Fruit fly (Drosophila melanogaster) whole organism, embryonic: ENCODE data around the gene Targ1.

Experiments
- Abd-B ChIP-seq: fragments of 200-800 bp; sonication (Bioruptor generic); optimal IDR thresholded peaks from 2 replicates; lab custom pipeline; 2018; ENCODE audit warnings: missing biosample characterization, mild to moderate bottlenecking, missing genetic modification characterization, moderate library complexity
- B-H1 ChIP-seq: fragments of 200-800 bp; sonication (Bioruptor generic); IDR thresholded peaks from 3 replicates; pipeline ENCODE4 v1.3.6; 2022; ENCODE audit warnings: missing biosample characterization, missing genetic modification characterization
- C15 ChIP-seq: fragments of 200-800 bp; sonication (Bioruptor generic); IDR thresholded peaks from 3 replicates; pipeline ENCODE4 v1.3.6; 2022; ENCODE audit warnings: missing biosample characterization, missing genetic modification characterization
- CG10267 ChIP-seq: fragments of 200-800 bp; sonication (Bioruptor generic); optimal IDR thresholded peaks from 2 replicates; lab custom pipeline; 2018; ENCODE audit warnings: missing biosample characterization, mild to moderate bottlenecking, missing genetic modification characterization, moderate library complexity
- CG10274 ChIP-seq: fragments of 200-800 bp; sonication (Bioruptor generic); optimal IDR thresholded peaks from 3 replicates; lab custom pipeline; 2017; ENCODE audit warnings: missing biosample characterization, mild to moderate bottlenecking, missing genetic modification characterization
- CG10321 ChIP-seq: fragments of 200-800 bp; sonication (Bioruptor generic); IDR thresholded peaks from 2 replicates; pipeline ENCODE4 v1.3.6; 2022; ENCODE audit warnings: missing biosample characterization, missing genetic modification characterization
- CG10979 ChIP-seq: fragments of 200-800 bp; sonication (Bioruptor generic); optimal IDR thresholded peaks from 2 replicates; lab custom pipeline; 2018; ENCODE audit warnings: missing biosample characterization, mild to moderate bottlenecking, missing genetic modification characterization, moderate library complexity
- CG11504 ChIP-seq: fragments of 200-800 bp; sonication (Bioruptor generic); optimal IDR thresholded peaks from 3 replicates; lab custom pipeline; 2019; ENCODE audit warnings: missing biosample characterization, mild to moderate bottlenecking, missing genetic modification characterization, moderate library complexity
- CG12391 ChIP-seq: fragments of 200-800 bp; sonication (Bioruptor generic); optimal IDR thresholded peaks from 3 replicates; lab custom pipeline; 2018; ENCODE audit warnings: missing biosample characterization, mild to moderate bottlenecking, missing genetic modification characterization, moderate library complexity
- CG12942 ChIP-seq: fragments of 200-800 bp; sonication (Bioruptor generic); optimal IDR thresholded peaks from 3 replicates; lab custom pipeline; 2016; ENCODE audit warnings: missing biosample characterization, missing genetic modification characterization
- CG15601 ChIP-seq: fragments of 200-800 bp; sonication (Bioruptor generic); optimal IDR thresholded peaks from 3 replicates; lab custom pipeline; 2019; ENCODE audit warnings: missing biosample characterization, mild to moderate bottlenecking, missing genetic modification characterization, moderate library complexity
- CG17802 ChIP-seq: fragments of 200-800 bp; sonication (Bioruptor generic); optimal IDR thresholded peaks from 2 replicates; lab custom pipeline; 2018; ENCODE audit warnings: missing biosample characterization, mild to moderate bottlenecking, missing genetic modification characterization, moderate library complexity
- CG18599 ChIP-seq: fragments of 200-800 bp; sonication (Bioruptor generic); optimal IDR thresholded peaks from 3 replicates; lab custom pipeline; 2017; ENCODE audit warnings: missing biosample characterization, missing genetic modification characterization, mild to moderate bottlenecking, moderate library complexity, missing genetic modification reagents
- CG2120 ChIP-seq: fragments of 200-800 bp; sonication (Bioruptor generic); optimal IDR thresholded peaks from 3 replicates; lab custom pipeline; 2016; ENCODE audit warnings: missing biosample characterization, missing genetic modification characterization
- CG2889 ChIP-seq: fragments of 200-800 bp; sonication (Bioruptor generic); IDR thresholded peaks from 3 replicates; pipeline ENCODE4 v1.3.6; 2022; ENCODE audit warnings: missing biosample characterization, missing genetic modification characterization
- CG31365 ChIP-seq: fragments of 200-800 bp; sonication (Bioruptor generic); optimal IDR thresholded peaks from 2 replicates; lab custom pipeline; 2018; ENCODE audit warnings: missing biosample characterization, mild to moderate bottlenecking, missing genetic modification characterization
- CG31441 ChIP-seq: fragments of 200-800 bp; sonication (Bioruptor generic); IDR thresholded peaks from 2 replicates; pipeline ENCODE4 v1.3.6; 2022; ENCODE audit warnings: missing biosample characterization, missing genetic modification characterization
- CG3281 ChIP-seq: fragments of 200-800 bp; sonication (Bioruptor generic); optimal IDR thresholded peaks from 3 replicates; lab custom pipeline; 2017; ENCODE audit warnings: missing biosample characterization, mild to moderate bottlenecking, missing genetic modification characterization
- CG5180 ChIP-seq: fragments of 200-800 bp; sonication (Bioruptor generic); optimal IDR thresholded peaks from 3 replicates; lab custom pipeline; 2017; ENCODE audit warnings: missing biosample characterization, missing genetic modification characterization, mild to moderate bottlenecking, moderate library complexity, missing genetic modification reagents
- CG5953 ChIP-seq: fragments of 200-800 bp; sonication (Bioruptor generic); IDR thresholded peaks from 2 replicates; pipeline ENCODE4 v1.3.6; 2022; ENCODE audit warnings: missing biosample characterization, missing genetic modification characterization
- CG6254 ChIP-seq: fragments of 200-800 bp; sonication (Bioruptor generic); optimal IDR thresholded peaks from 3 replicates; lab custom pipeline; 2017; ENCODE audit warnings: mild to moderate bottlenecking, missing biosample characterization, missing genetic modification reagents, missing genetic modification characterization
- CG8281 ChIP-seq: fragments of 200-800 bp; sonication (Bioruptor generic); optimal IDR thresholded peaks from 2 replicates; lab custom pipeline; 2018; ENCODE audit warnings: missing biosample characterization, mild to moderate bottlenecking, missing genetic modification characterization, moderate library complexity
- CTCF ChIP-seq: fragments of 200-800 bp; sonication (Bioruptor generic); optimal IDR thresholded peaks from 2 replicates; lab custom pipeline; 2017; ENCODE audit warnings: missing biosample characterization, mild to moderate bottlenecking, missing genetic modification characterization, moderate library complexity
- CrebB ChIP-seq: fragments of 200-800 bp; sonication (Bioruptor generic); optimal IDR thresholded peaks from 3 replicates; lab custom pipeline; 2018; ENCODE audit warnings: missing biosample characterization, mild to moderate bottlenecking, missing genetic modification characterization
- Dad ChIP-seq: fragments of 200-800 bp; sonication (Bioruptor generic); optimal IDR thresholded peaks from 3 replicates; lab custom pipeline; 2016; ENCODE audit warnings: missing biosample characterization, missing genetic modification characterization
- Deaf1 ChIP-seq: fragments of 200-800 bp; optimal IDR thresholded peaks from 3 replicates; lab custom pipeline; 2019; ENCODE audit warnings: missing biosample characterization, mild to moderate bottlenecking, missing genetic modification characterization, moderate library complexity
- MESR4 ChIP-seq: fragments of 200-800 bp; sonication (Bioruptor generic); optimal IDR thresholded peaks from 2 replicates; lab custom pipeline; 2018; ENCODE audit warnings: missing biosample characterization, mild to moderate bottlenecking, missing genetic modification characterization, moderate library complexity
- Mad ChIP-seq: fragments of 200-800 bp; sonication (Bioruptor generic); optimal IDR thresholded peaks from 2 replicates; lab custom pipeline; 2016; ENCODE audit warnings: missing biosample characterization, missing genetic modification characterization
- NFAT ChIP-seq: fragments of 200-800 bp; sonication (Bioruptor generic); IDR thresholded peaks from 2 replicates; pipeline ENCODE4 v1.3.6; 2022; ENCODE audit warnings: missing biosample characterization, missing genetic modification characterization
- NK7.1 ChIP-seq: fragments of 200-800 bp; sonication (Bioruptor generic); optimal IDR thresholded peaks from 3 replicates; lab custom pipeline; 2016; ENCODE audit warnings: missing biosample characterization, missing genetic modification characterization
- Poxn ChIP-seq: fragments of 200-800 bp; sonication (Bioruptor generic); IDR thresholded peaks from 2 replicates; pipeline ENCODE4 v1.3.6; 2022; ENCODE audit warnings: missing biosample characterization, missing genetic modification characterization
- Tbp ChIP-seq: fragments of >200 bp; optimal IDR thresholded peaks from 2 replicates; lab custom pipeline; 2018; ENCODE audit warnings: missing biosample characterization, missing genetic modification characterization
- ap ChIP-seq: fragments of 200-800 bp; sonication (Bioruptor generic); IDR thresholded peaks from 2 replicates; pipeline ENCODE4 v1.3.6; 2022; ENCODE audit warnings: missing biosample characterization, missing genetic modification characterization
- ara ChIP-seq: fragments of 200-800 bp; sonication (Bioruptor generic); IDR thresholded peaks from 2 replicates; pipeline ENCODE4 v1.3.6; 2022; ENCODE audit warnings: missing biosample characterization, missing genetic modification characterization
- corto ChIP-seq: fragments of 200-800 bp; sonication (Bioruptor generic); optimal IDR thresholded peaks from 2 replicates; lab custom pipeline; 2016; ENCODE audit warnings: missing biosample characterization, mild to moderate bottlenecking, missing genetic modification characterization, moderate library complexity
- crc ChIP-seq: fragments of 200-800 bp; sonication (Bioruptor generic); optimal IDR thresholded peaks from 2 replicates; lab custom pipeline; 2016; ENCODE audit warnings: missing biosample characterization, missing genetic modification characterization
- crp ChIP-seq, 2 experiments: fragments of 200-800 bp; sonication (Bioruptor generic); optimal IDR thresholded peaks; 2 replicates in 1 of 2; 3 replicates in 1 of 2; lab custom pipeline; 2017; ENCODE audit warnings: missing biosample characterization in 2 of 2, missing genetic modification characterization in 2 of 2, mild to moderate bottlenecking in 1 of 2, moderate library complexity in 1 of 2
- esg ChIP-seq: fragments of 200-800 bp; sonication (Bioruptor generic); conservative IDR thresholded peaks from 2 replicates; pipeline ENCODE4 v1.3.6; 2022; ENCODE audit warnings: missing biosample characterization, missing genetic modification characterization
- fd96Cb ChIP-seq: fragments of 200-800 bp; sonication (Bioruptor generic); optimal IDR thresholded peaks from 2 replicates; lab custom pipeline; 2018; ENCODE audit warnings: missing biosample characterization, mild to moderate bottlenecking, missing genetic modification characterization, moderate library complexity
- hkb ChIP-seq, 2 experiments: fragments of 200-800 bp in 1 of 2; fragments of >200 bp in 1 of 2; sonication (Bioruptor generic) in 1 of 2; IDR thresholded peaks in 1 of 2; optimal IDR thresholded peaks in 1 of 2; 2 replicates each; pipeline versions ENCODE4 v1.3.6 to Lab custom; 2017 to 2022; ENCODE audit warnings: missing biosample characterization in 1 of 2, missing genetic modification characterization in 1 of 2
- insv ChIP-seq, 2 experiments: fragments of 200-800 bp; sonication (Bioruptor generic); optimal IDR thresholded peaks; 3 replicates each; lab custom pipeline; 2016 to 2018; ENCODE audit warnings: missing biosample characterization in 2 of 2, missing genetic modification characterization in 2 of 2
- inv ChIP-seq: fragments of 200-800 bp; sonication (Bioruptor generic); IDR thresholded peaks from 2 replicates; pipeline ENCODE4 v1.3.6; 2022; ENCODE audit warnings: missing biosample characterization, missing genetic modification characterization; ENCODE audit not compliant: partially characterized antibody
- jumu ChIP-seq: fragments of 200-800 bp; sonication (Bioruptor generic); optimal IDR thresholded peaks from 3 replicates; lab custom pipeline; 2016; ENCODE audit warnings: missing biosample characterization, missing genetic modification characterization
- maf-S ChIP-seq: fragments of 200-800 bp; sonication (Bioruptor generic); optimal IDR thresholded peaks from 2 replicates; lab custom pipeline; 2016; ENCODE audit warnings: missing biosample characterization, missing genetic modification characterization
- mam ChIP-seq: fragments of 200-800 bp; sonication (Bioruptor generic); optimal IDR thresholded peaks from 3 replicates; lab custom pipeline; 2016; ENCODE audit warnings: missing biosample characterization, missing genetic modification characterization
- sens-2 ChIP-seq: fragments of 200-800 bp; sonication (Bioruptor generic); IDR thresholded peaks from 2 replicates; pipeline ENCODE4 v1.3.6; 2022; ENCODE audit warnings: missing biosample characterization, missing genetic modification characterization
- seq ChIP-seq: fragments of 200-800 bp; sonication (Bioruptor generic); IDR thresholded peaks from 2 replicates; pipeline ENCODE4 v1.3.6; 2022; ENCODE audit warnings: missing biosample characterization, missing genetic modification characterization
- sima ChIP-seq: fragments of 200-800 bp; sonication (Bioruptor generic); optimal IDR thresholded peaks from 2 replicates; lab custom pipeline; 2016; ENCODE audit warnings: missing biosample characterization, missing genetic modification characterization
- tna ChIP-seq: fragments of 200-800 bp; sonication (Bioruptor generic); IDR thresholded peaks from 2 replicates; pipeline ENCODE4 v1.3.6; 2022; ENCODE audit warnings: missing biosample characterization, missing genetic modification characterization; ENCODE audit not compliant: partially characterized antibody
- tx ChIP-seq: fragments of 200-800 bp; sonication (Bioruptor generic); optimal IDR thresholded peaks from 2 replicates; lab custom pipeline; 2016; ENCODE audit warnings: missing biosample characterization, missing genetic modification characterization

The Targ1 gene

dm6 chr3L:21176935-21177581 lies 25.6 kb downstream of the Targ1 start (continued):
- TF ChIP-seq CG10274 (GFP tag; lab: Kevin White, UChicago) (peak; percentile 78), MESR4 (no peak), CG12942 (GFP tag; lab: Kevin White, UChicago) (peak; percentile 33), CG2120 (GFP tag; lab: Kevin White, UChicago) (peak; percentile 93), Dad (GFP tag; lab: Kevin White, UChicago) (peak; percentile 34), C15 (GFP tag; lab: Robert Waterston, UW) (no peak), CG31441 (GFP tag; lab: Robert Waterston, UW) (no peak), corto (GFP tag; lab: Kevin White, UChicago) (peak; percentile 30), Tbp (no peak), CG10321 (GFP tag; lab: Robert Waterston, UW) (peak; percentile 41; the same call in 1 of the 2 replicates), Abd-B (peak; percentile 1), CG2889 (GFP tag; lab: Robert Waterston, UW) (peak; percentile 71; the same call in 2 of the 3 replicates), Deaf1 (tag; lab: Kevin White, UChicago) (peak; percentile 34), tx (GFP tag; lab: Kevin White, UChicago) (no peak), Mad (peak; percentile 48), sima (no peak), CG31365 (tag; lab: Kevin White, UChicago) (no peak), sens-2 (GFP tag; lab: Robert Waterston, UW) (no peak), maf-S (GFP tag; lab: Kevin White, UChicago) (peak; percentile 13), ap (GFP tag; lab: Robert Waterston, UW) (0 out of 2 replicates have a peak, but pooled peaks have one; percentile 35), NK7.1 (GFP tag; lab: Kevin White, UChicago) (peak; percentile 29), CrebB (tag; lab: Kevin White, UChicago) (no peak), crp (GFP tag; optimal IDR thresholded peaks at IDR 0.05; lab: Kevin White, UChicago) (no peak), Poxn (GFP tag; lab: Robert Waterston, UW) (0 out of 2 replicates have a peak, but pooled peaks have one; percentile 45), CG5180 (GFP tag; lab: Kevin White, UChicago) (no peak), mam (GFP tag; lab: Kevin White, UChicago) (peak; percentile 67), hkb (optimal IDR thresholded peaks at IDR 0.05; lab: Kevin White, UChicago) (no peak), hkb (GFP tag; IDR thresholded peaks at IDR 0.05; lab: Robert Waterston, UW) (peak; percentile 66), CG10979 (tag; lab: Kevin White, UChicago) (no peak), CG17802 (tag; lab: Kevin White, UChicago) (no peak), CG3281 (GFP tag; lab: Kevin White, UChicago) (peak; percentile 83), CG12391 (tag; lab: Kevin White, UChicago) (peak; percentile 68), CTCF (GFP tag; lab: Kevin White, UChicago) (no peak), tna (GFP tag; lab: Robert Waterston, UW) (no peak), CG5953 (no peak), seq (peak; percentile 74), CG8281 (tag; lab: Kevin White, UChicago) (peak; percentile 52), CG11504 (tag; lab: Kevin White, UChicago) (no peak), esg (GFP tag; lab: Robert Waterston, UW) (peak; percentile 67), crc (GFP tag; lab: Kevin White, UChicago) (no peak), ara (GFP tag; lab: Robert Waterston, UW) (no peak), NFAT (GFP tag; lab: Robert Waterston, UW) (peak; percentile 81), jumu (GFP tag; lab: Kevin White, UChicago) (no peak), fd96Cb (peak; percentile 5), CG18599 (peak; percentile 80), CG10267 (tag; lab: Kevin White, UChicago) (peak; percentile 12), CG15601 (tag; lab: Kevin White, UChicago) (no peak), B-H1 (GFP tag; lab: Robert Waterston, UW) (peak; percentile 53; the same call in 1 of the 3 replicates), inv (GFP tag; lab: Robert Waterston, UW) (no peak), insv (GFP tag; optimal IDR thresholded peaks at IDR 0.05; lab: Kevin White, UChicago) (no peak), CG6254 (no peak)
